Fruit fly (Drosophila melanogaster) whole organism, embryonic: Measurements from ENCODE around the gene Cpr62Bc.

Experiments used
- Ada2b ChIP-seq: fragments of 200-800 bp; sonication (Bioruptor generic); IDR thresholded peaks from 2 replicates; pipeline ENCODE4 v1.3.6; 2022; ENCODE audit warnings: missing biosample characterization, missing genetic modification characterization
- Bgb ChIP-seq: fragments of 200-800 bp; sonication (Bioruptor generic); IDR thresholded peaks from 2 replicates; pipeline ENCODE4 v1.3.6; 2022; ENCODE audit warnings: missing biosample characterization, missing genetic modification characterization; ENCODE audit not compliant: partially characterized antibody
- CG10431 ChIP-seq: fragments of 200-800 bp; sonication (Bioruptor generic); optimal IDR thresholded peaks from 3 replicates; lab custom pipeline; 2018; ENCODE audit warnings: missing biosample characterization, mild to moderate bottlenecking, missing genetic modification characterization
- CG10462 ChIP-seq: fragments of 200-800 bp; sonication (Bioruptor generic); optimal IDR thresholded peaks from 2 replicates; lab custom pipeline; 2016; ENCODE audit warnings: missing biosample characterization, missing genetic modification characterization
- CG10654 ChIP-seq: fragments of 200-800 bp; sonication (Bioruptor generic); optimal IDR thresholded peaks from 2 replicates; lab custom pipeline; 2016; ENCODE audit warnings: missing biosample characterization, missing genetic modification characterization
- CG11247 ChIP-seq: fragments of 200-800 bp; sonication (Bioruptor generic); IDR thresholded peaks from 2 replicates; pipeline ENCODE4 v1.3.6; 2022; ENCODE audit warnings: missing biosample characterization, missing genetic modification characterization
- CG12744 ChIP-seq: fragments of 200-800 bp; sonication (Bioruptor generic); optimal IDR thresholded peaks from 2 replicates; lab custom pipeline; 2016; ENCODE audit warnings: missing biosample characterization, missing genetic modification characterization
- CG13123 ChIP-seq: fragments of 200-800 bp; sonication (Bioruptor generic); optimal IDR thresholded peaks from 2 replicates; lab custom pipeline; 2016; ENCODE audit warnings: missing biosample characterization, missing genetic modification characterization
- CG16813 ChIP-seq: fragments of 200-800 bp; sonication (Bioruptor generic); IDR thresholded peaks from 3 replicates; pipeline ENCODE4 v1.3.6; 2022; ENCODE audit warnings: missing biosample characterization, missing genetic modification characterization; ENCODE audit not compliant: partially characterized antibody
- CG16863 ChIP-seq: fragments of 200-800 bp; sonication (Bioruptor generic); optimal IDR thresholded peaks from 3 replicates; lab custom pipeline; 2016; ENCODE audit warnings: missing biosample characterization, missing genetic modification characterization
- CG18011 ChIP-seq: fragments of 200-800 bp; sonication (Bioruptor generic); optimal IDR thresholded peaks from 2 replicates; lab custom pipeline; 2017; ENCODE audit warnings: missing biosample characterization, missing genetic modification characterization, mild to moderate bottlenecking, moderate library complexity, missing genotype
- CG2199 ChIP-seq: fragments of 200-800 bp; sonication (Bioruptor generic); IDR thresholded peaks from 3 replicates; pipeline ENCODE4 v1.3.6; 2022; ENCODE audit warnings: missing biosample characterization, missing genetic modification characterization
- CG2875 ChIP-seq: fragments of 200-800 bp; sonication (Bioruptor generic); optimal IDR thresholded peaks from 2 replicates; lab custom pipeline; 2017; ENCODE audit warnings: missing biosample characterization, mild to moderate bottlenecking, missing genetic modification characterization, missing genetic modification reagents
- CG4328 ChIP-seq: fragments of 200-800 bp; sonication (Bioruptor generic); optimal IDR thresholded peaks from 3 replicates; lab custom pipeline; 2017; ENCODE audit warnings: missing biosample characterization, missing genetic modification reagents, missing genetic modification characterization
- CG4424 ChIP-seq: fragments of 200-800 bp; sonication (Bioruptor generic); optimal IDR thresholded peaks from 3 replicates; lab custom pipeline; 2016; ENCODE audit warnings: missing biosample characterization, missing genetic modification characterization
- CG4854 ChIP-seq: fragments of 200-800 bp; sonication (Bioruptor generic); optimal IDR thresholded peaks from 2 replicates; lab custom pipeline; 2016; ENCODE audit warnings: missing biosample characterization, missing genetic modification characterization, inconsistent platforms
- CG5953 ChIP-seq: fragments of 200-800 bp; sonication (Bioruptor generic); IDR thresholded peaks from 2 replicates; pipeline ENCODE4 v1.3.6; 2022; ENCODE audit warnings: missing biosample characterization, missing genetic modification characterization
- CG6813 ChIP-seq: fragments of 200-800 bp; sonication (Bioruptor generic); optimal IDR thresholded peaks from 2 replicates; lab custom pipeline; 2017; ENCODE audit warnings: missing biosample characterization, missing genetic modification characterization, mild to moderate bottlenecking, moderate library complexity, missing genetic modification reagents
- CG8089 ChIP-seq: fragments of 200-800 bp; sonication (Bioruptor generic); optimal IDR thresholded peaks from 3 replicates; lab custom pipeline; 2016; ENCODE audit warnings: missing biosample characterization, missing genetic modification characterization
- CG8478 ChIP-seq: fragments of >200 bp; optimal IDR thresholded peaks from 2 replicates; lab custom pipeline; 2018
- Dip2 ChIP-seq: fragments of 200-800 bp; sonication (Bioruptor generic); IDR thresholded peaks from 2 replicates; pipeline ENCODE4 v1.3.6; 2022; ENCODE audit warnings: missing biosample characterization, missing genetic modification characterization
- Dll ChIP-seq: fragments of 200-800 bp; sonication (Bioruptor generic); IDR thresholded peaks from 4 replicates; pipeline ENCODE4 v1.3.6; 2022; ENCODE audit warnings: missing biosample characterization, missing genetic modification characterization; ENCODE audit not compliant: partially characterized antibody
- Drgx ChIP-seq: fragments of 200-800 bp; sonication (Bioruptor generic); IDR thresholded peaks from 2 replicates; pipeline ENCODE4 v1.3.6; 2022; ENCODE audit warnings: missing biosample characterization, missing genetic modification characterization
- Hr39 ChIP-seq: fragments of >200 bp; optimal IDR thresholded peaks from 2 replicates; lab custom pipeline; 2017
- Med ChIP-seq: fragments of 200-800 bp; sonication (Bioruptor generic); peaks from one replicate; lab custom pipeline; 2016; ENCODE audit warnings: missing biosample characterization, missing genetic modification characterization, mild to moderate bottlenecking, inconsistent platforms, moderate library complexity
- Meics ChIP-seq: fragments of 200-800 bp; sonication (Bioruptor generic); optimal IDR thresholded peaks from 2 replicates; lab custom pipeline; 2017; ENCODE audit warnings: missing biosample characterization, mild to moderate bottlenecking, missing genetic modification characterization
- Myb ChIP-seq: fragments of 200-800 bp; sonication (Bioruptor generic); optimal IDR thresholded peaks from 2 replicates; lab custom pipeline; 2016; ENCODE audit warnings: missing biosample characterization, missing genetic modification characterization
- Nf-YA ChIP-seq: fragments of 200-800 bp; sonication (Bioruptor generic); IDR thresholded peaks from 2 replicates; pipeline ENCODE4 v1.3.6; 2022; ENCODE audit warnings: missing biosample characterization, missing genetic modification characterization
- Nf-YC ChIP-seq: fragments of 200-800 bp; optimal IDR thresholded peaks from 3 replicates; lab custom pipeline; 2019; ENCODE audit warnings: missing biosample characterization, mild to moderate bottlenecking, missing genetic modification characterization, moderate library complexity
- Pdp1 ChIP-seq, 2 experiments: fragments of 200-800 bp; sonication (Bioruptor generic); optimal IDR thresholded peaks; 3 replicates each; lab custom pipeline; 2016; ENCODE audit warnings: missing biosample characterization in 2 of 2, missing genetic modification characterization in 2 of 2, mild to moderate bottlenecking in 1 of 2, moderate library complexity in 1 of 2
- Ptx1 ChIP-seq: fragments of 200-800 bp; sonication (Bioruptor generic); IDR thresholded peaks from 2 replicates; pipeline ENCODE4 v1.3.6; 2022; ENCODE audit warnings: missing biosample characterization, missing genetic modification characterization
- Side ChIP-seq: fragments of 200-800 bp; sonication (Bioruptor generic); optimal IDR thresholded peaks from 2 replicates; lab custom pipeline; 2016; ENCODE audit warnings: missing biosample characterization, missing genetic modification characterization
- Xbp1 ChIP-seq: fragments of 200-800 bp; sonication (Bioruptor generic); optimal IDR thresholded peaks from 3 replicates; lab custom pipeline; 2016; ENCODE audit warnings: missing biosample characterization, mild to moderate bottlenecking, missing genetic modification characterization
- bab2 ChIP-seq: fragments of 200-800 bp; sonication (Bioruptor generic); optimal IDR thresholded peaks from 2 replicates; lab custom pipeline; 2016; ENCODE audit warnings: missing biosample characterization, missing genetic modification characterization
- bowl ChIP-seq: fragments of 200-800 bp; sonication (Bioruptor generic); IDR thresholded peaks from 2 replicates; pipeline ENCODE4 v1.3.6; 2022; ENCODE audit warnings: missing biosample characterization, missing genetic modification characterization
- cad ChIP-seq: fragments of >200 bp; optimal IDR thresholded peaks from 2 replicates; lab custom pipeline; 2017; ENCODE audit warnings: missing biosample characterization, missing genetic modification characterization
- crol ChIP-seq: fragments of 200-800 bp; sonication (Bioruptor generic); IDR thresholded peaks from 2 replicates; pipeline ENCODE4 v1.3.6; 2022; ENCODE audit warnings: missing biosample characterization, missing genetic modification characterization
- cwo ChIP-seq: fragments of 200-800 bp; sonication (Bioruptor generic); optimal IDR thresholded peaks from 3 replicates; lab custom pipeline; 2017; ENCODE audit warnings: missing biosample characterization, missing genetic modification characterization, mild to moderate bottlenecking, moderate library complexity, missing genetic modification reagents
- dati ChIP-seq: fragments of 200-800 bp; sonication (Bioruptor generic); IDR thresholded peaks from 2 replicates; pipeline ENCODE4 v1.3.6; 2022; ENCODE audit warnings: missing biosample characterization, missing genetic modification characterization
- dm ChIP-seq: fragments of 200-800 bp; sonication (Bioruptor generic); optimal IDR thresholded peaks from 3 replicates; lab custom pipeline; 2016; ENCODE audit warnings: missing biosample characterization, missing genetic modification characterization
- gce ChIP-seq: fragments of 200-800 bp; sonication (Bioruptor generic); IDR thresholded peaks from 3 replicates; pipeline ENCODE4 v1.3.6; 2022; ENCODE audit warnings: missing biosample characterization, missing genetic modification characterization
- gcm ChIP-seq: fragments of 200-800 bp; sonication (Bioruptor generic); optimal IDR thresholded peaks from 2 replicates; lab custom pipeline; 2019; ENCODE audit warnings: missing biosample characterization, mild to moderate bottlenecking, missing genetic modification characterization, moderate library complexity
- gcm2 ChIP-seq: fragments of 200-800 bp; sonication (Bioruptor generic); optimal IDR thresholded peaks from 2 replicates; lab custom pipeline; 2016; ENCODE audit warnings: missing biosample characterization, missing genetic modification characterization
- jumu ChIP-seq: fragments of 200-800 bp; sonication (Bioruptor generic); optimal IDR thresholded peaks from 3 replicates; lab custom pipeline; 2016; ENCODE audit warnings: missing biosample characterization, missing genetic modification characterization
- knrl ChIP-seq: fragments of 200-800 bp; sonication (Bioruptor generic); IDR thresholded peaks from 3 replicates; pipeline ENCODE4 v1.3.6; 2022; ENCODE audit warnings: missing biosample characterization, missing genetic modification characterization; ENCODE audit not compliant: partially characterized antibody
- lab ChIP-seq: fragments of 200-800 bp; sonication (Bioruptor generic); optimal IDR thresholded peaks from 3 replicates; lab custom pipeline; 2017; ENCODE audit warnings: missing biosample characterization, missing genetic modification characterization, mild to moderate bottlenecking, moderate library complexity, missing genetic modification reagents
- onecut ChIP-seq: fragments of 200-800 bp; sonication (Bioruptor generic); IDR thresholded peaks from 2 replicates; pipeline ENCODE4 v1.3.6; 2022; ENCODE audit warnings: missing biosample characterization, missing genetic modification characterization
- phol ChIP-seq: fragments of 200-800 bp; sonication (Bioruptor generic); optimal IDR thresholded peaks from 3 replicates; lab custom pipeline; 2018; ENCODE audit warnings: missing biosample characterization, mild to moderate bottlenecking, missing genetic modification characterization, moderate library complexity
- sima ChIP-seq: fragments of 200-800 bp; sonication (Bioruptor generic); optimal IDR thresholded peaks from 2 replicates; lab custom pipeline; 2016; ENCODE audit warnings: missing biosample characterization, missing genetic modification characterization
- stwl ChIP-seq: fragments of 200-800 bp; sonication (Bioruptor generic); optimal IDR thresholded peaks from 3 replicates; lab custom pipeline; 2018; ENCODE audit warnings: missing biosample characterization, mild to moderate bottlenecking, missing genetic modification characterization, moderate library complexity
- tx ChIP-seq: fragments of 200-800 bp; sonication (Bioruptor generic); optimal IDR thresholded peaks from 2 replicates; lab custom pipeline; 2016; ENCODE audit warnings: missing biosample characterization, missing genetic modification characterization
- zen2 ChIP-seq: fragments of 200-800 bp; sonication (Bioruptor generic); IDR thresholded peaks from 3 replicates; pipeline ENCODE4 v1.3.6; 2022; ENCODE audit warnings: missing biosample characterization, missing genetic modification characterization; ENCODE audit not compliant: partially characterized antibody

The Cpr62Bc gene

DNA sequence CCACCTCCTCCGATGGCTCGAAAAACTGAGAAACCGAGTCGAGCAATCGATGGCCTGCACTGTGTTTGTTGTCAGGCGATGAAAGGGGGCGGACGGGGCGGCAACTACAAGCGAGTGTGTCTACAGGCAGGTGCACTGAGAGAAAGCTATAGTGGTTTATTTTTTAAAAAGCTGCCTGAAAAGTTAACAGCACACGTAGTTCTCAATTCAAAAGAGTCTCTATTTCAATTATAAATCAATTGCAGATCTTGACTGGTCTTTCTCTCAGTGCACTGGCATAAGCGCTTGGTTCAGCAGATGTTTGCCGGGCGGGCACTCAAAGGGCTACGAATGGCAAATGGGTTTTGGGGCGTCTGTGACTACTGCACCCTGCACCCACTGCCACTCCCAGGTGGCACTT, 38.8 kb upstream of the Cpr62Bc start (continued):
- TF ChIP-seq CG13123 (GFP tag; lab: Kevin White, UChicago) (no peak), jumu (GFP tag; lab: Kevin White, UChicago) (no peak), CG2199 (GFP tag; lab: Robert Waterston, UW) (no peak), Nf-YC (no peak), CG10431 (GFP tag; lab: Kevin White, UChicago) (no peak), Hr39 (lab: Kevin White, UChicago) (no peak), bowl (GFP tag; lab: Robert Waterston, UW) (no peak), Dip2 (no peak), CG8478 (lab: Kevin White, UChicago) (no peak), Myb (GFP tag; lab: Kevin White, UChicago) (no peak), Dll (GFP tag; lab: Robert Waterston, UW) (no peak), CG16813 (GFP tag; lab: Robert Waterston, UW) (no peak), Nf-YA (GFP tag; lab: Robert Waterston, UW) (peak; percentile 54), onecut (GFP tag; lab: Robert Waterston, UW) (peak; percentile 35; the same call in 1 of the 2 replicates), CG10462 (GFP tag; lab: Kevin White, UChicago) (no peak), dati (GFP tag; lab: Robert Waterston, UW) (no peak), cwo (GFP tag; lab: Kevin White, UChicago) (no peak), Bgb (no peak), phol (peak; percentile 32), CG4424 (GFP tag; lab: Kevin White, UChicago) (no peak), crol (no peak), sima (GFP tag; lab: Kevin White, UChicago) (no peak), gcm (GFP tag; lab: Kevin White, UChicago) (no peak), CG18011 (no peak), Med (GFP tag; lab: Kevin White, UChicago) (peak; percentile 90), CG16863 (GFP tag; lab: Kevin White, UChicago) (no peak), Ada2b (GFP tag; lab: Robert Waterston, UW) (peak; percentile 70), CG12744 (GFP tag; lab: Kevin White, UChicago) (no peak), knrl (GFP tag; lab: Robert Waterston, UW) (no peak), Ptx1 (GFP tag; lab: Robert Waterston, UW) (peak; percentile 62), cad (GFP tag; lab: Kevin White, UChicago) (no peak), Pdp1 (GFP tag; optimal IDR thresholded peaks at IDR 0.05; lab: Kevin White, UChicago) (peak; percentile 11 to 24), tx (GFP tag; lab: Kevin White, UChicago) (no peak), CG8089 (GFP tag; lab: Kevin White, UChicago) (no peak), CG6813 (GFP tag; lab: Kevin White, UChicago) (peak; percentile 19), CG2875 (GFP tag; lab: Kevin White, UChicago) (no peak), lab (GFP tag; lab: Kevin White, UChicago) (peak; percentile 66), Meics (GFP tag; lab: Kevin White, UChicago) (no peak), CG10654 (GFP tag; lab: Kevin White, UChicago) (no peak), Side (GFP tag; lab: Kevin White, UChicago) (no peak), CG4328 (GFP tag; lab: Kevin White, UChicago) (no peak), CG4854 (GFP tag; lab: Kevin White, UChicago) (no peak), zen2 (no peak), stwl (no peak), Xbp1 (no peak), CG5953 (GFP tag; lab: Robert Waterston, UW) (0 out of 2 replicates have a peak, but pooled peaks have one; percentile 40), CG11247 (GFP tag; lab: Robert Waterston, UW) (peak; percentile 62; the same call in 1 of the 2 replicates), gce (GFP tag; lab: Robert Waterston, UW) (peak; percentile 43; the same call in 1 of the 3 replicates), dm (no peak), Drgx (GFP tag; lab: Robert Waterston, UW) (peak; percentile 80), gcm2 (GFP tag; lab: Kevin White, UChicago) (no peak), bab2 (GFP tag; lab: Kevin White, UChicago) (peak; percentile 25)
